Worm (Caenorhabditis elegans) whole organism, late embryonic: ENCODE measurements around the gene K08F9.4.

Experiments used
- ama-1 ChIP-seq: fragments of 150-350 bp; optimal IDR thresholded peaks from 2 replicates; lab custom pipeline; 2014
- ceh-22 ChIP-seq: sonication (generic microtip); optimal IDR thresholded peaks from 2 replicates; lab custom pipeline; 2017; ENCODE audit warnings: missing biosample characterization, missing genetic modification characterization
- ceh-9 ChIP-seq: sonication (generic microtip); optimal IDR thresholded peaks from 2 replicates; lab custom pipeline; 2016; ENCODE audit warnings: mild to moderate bottlenecking, missing genetic modification characterization, inconsistent platforms, missing compliant biosample characterization
- dve-1 ChIP-seq: sonication (generic microtip); optimal IDR thresholded peaks from 2 replicates; lab custom pipeline; 2017; ENCODE audit warnings: antibody characterized with exemption, mild to moderate bottlenecking, missing genetic modification characterization, missing compliant biosample characterization
- fkh-10 ChIP-seq: fragments of 150-350 bp; optimal IDR thresholded peaks from 2 replicates; lab custom pipeline; 2014; ENCODE audit warnings: missing biosample characterization, missing genetic modification reagents, missing genetic modification characterization
- mec-3 ChIP-seq: sonication (generic microtip); optimal IDR thresholded peaks from 2 replicates; lab custom pipeline; 2016; ENCODE audit warnings: borderline replicate concordance, missing genetic modification characterization, missing compliant biosample characterization
- nfya-1 ChIP-seq: sonication (generic microtip); optimal IDR thresholded peaks from 2 replicates; lab custom pipeline; 2017; ENCODE audit warnings: missing genetic modification characterization, mild to moderate bottlenecking, missing compliant biosample characterization, antibody characterized with exemption, moderate library complexity
- rnt-1 ChIP-seq: sonication (generic microtip); optimal IDR thresholded peaks from 2 replicates; lab custom pipeline; 2016; ENCODE audit warnings: missing genetic modification characterization, missing compliant biosample characterization
- syd-9 ChIP-seq: sonication (generic microtip); optimal IDR thresholded peaks from 2 replicates; lab custom pipeline; 2016; ENCODE audit warnings: mild to moderate bottlenecking, missing genetic modification characterization, moderate library complexity, missing compliant biosample characterization

ce11 chrV:15148800-15149199 lies 5.0 kb downstream of the K08F9.4 start, which contains the start of gene T09F5.1:
- TF ChIP-seq ceh-22 (tag; lab: Kevin White, UChicago) (no peak), syd-9 (tag; lab: Kevin White, UChicago) (no peak), ama-1 (lab: Kevin White, UChicago) (no peak), mec-3 (tag; lab: Kevin White, UChicago) (no peak), nfya-1 (tag; lab: Kevin White, UChicago) (no peak), rnt-1 (peak; percentile 5), dve-1 (tag; lab: Kevin White, UChicago) (no peak), fkh-10 (GFP tag; lab: Kevin White, UChicago) (no peak), ceh-9 (tag; lab: Kevin White, UChicago) (no peak)
